Worm (Caenorhabditis elegans) whole organism, L2 larva: ENCODE measurements around the gene mtp-18.

ENCODE experiments used
- nhr-11 ChIP-seq: fragments of 150-350 bp; optimal IDR thresholded peaks from 2 replicates; lab custom pipeline; 2014; ENCODE audit warnings: missing biosample characterization, missing genetic modification characterization
- nhr-25 ChIP-seq: fragments of 150-350 bp; sonication (generic microtip); optimal IDR thresholded peaks from 3 replicates; lab custom pipeline; 2014; ENCODE audit warnings: missing biosample characterization, missing genetic modification characterization
- ztf-11 ChIP-seq: sonication (generic microtip); optimal IDR thresholded peaks from 2 replicates; lab custom pipeline; 2017; ENCODE audit warnings: missing biosample characterization, missing genetic modification characterization

DNA sequence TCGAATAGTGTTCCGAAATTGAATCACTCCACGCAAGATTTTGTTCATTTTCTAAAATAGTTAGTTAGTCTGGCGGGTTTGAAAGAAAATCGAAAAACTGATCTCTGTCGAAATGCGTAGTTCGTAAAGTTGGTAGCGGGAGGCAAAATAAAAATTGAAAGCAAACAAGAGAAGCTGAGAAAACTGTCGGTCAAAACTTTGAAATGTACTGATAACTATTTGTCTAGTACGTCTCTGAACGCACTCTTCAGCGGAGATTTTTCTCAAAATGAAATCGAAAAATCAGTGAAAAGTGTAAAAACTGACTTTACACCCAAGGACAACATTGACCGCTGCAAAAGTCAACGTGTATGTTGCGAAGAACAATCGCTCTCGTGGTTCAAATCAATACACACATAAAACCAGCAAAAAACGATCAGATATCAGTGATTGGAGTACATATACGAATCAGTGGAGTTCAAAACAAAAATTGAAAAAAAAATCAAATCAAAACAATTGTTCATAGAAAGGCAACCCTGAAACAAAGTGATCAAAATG lies 1.4 kb downstream of the mtp-18 start, which contains the start of gene bca-1:
- no peak for TF ChIP-seq ztf-11 (tag; lab: Kevin White, UChicago)
- TF ChIP-seq nhr-25 (tag; lab: Kevin White, UChicago) = peak; percentile 69
- TF ChIP-seq nhr-11 (tag; lab: Kevin White, UChicago) = no peak
